Worm (Caenorhabditis elegans) whole organism, L4 larva: ENCODE results near the gene ttr-33.

Experiments
- F26F4.8 ChIP-seq: fragments of 200-800 bp; sonication (Bioruptor generic); conservative IDR thresholded peaks from 2 replicates; pipeline ENCODE4 v1.3.6; 2022; ENCODE audit warnings: missing genetic modification characterization, missing compliant biosample characterization
- F44E2.7 ChIP-seq: fragments of 200-800 bp; sonication (Bioruptor generic); IDR thresholded peaks from 2 replicates; pipeline ENCODE4 v2.1.2; 2022; ENCODE audit warnings: missing genetic modification characterization, missing compliant biosample characterization
- F49E8.2 ChIP-seq: sonication (generic microtip); optimal IDR thresholded peaks from 2 replicates; lab custom pipeline; 2016; ENCODE audit warnings: missing compliant biosample characterization, mild to moderate bottlenecking, missing genetic modification characterization, borderline replicate concordance
- R02D3.7 ChIP-seq: fragments of 150-350 bp; sonication (generic microtip); optimal IDR thresholded peaks from 3 replicates; lab custom pipeline; 2014; ENCODE audit warnings: missing biosample characterization, missing genetic modification characterization
- Y48G9A.11 ChIP-seq: fragments of 200-800 bp; sonication (Bioruptor generic); IDR thresholded peaks from 2 replicates; pipeline ENCODE4 v1.3.6; 2022; ENCODE audit warnings: missing genetic modification reagents, missing genetic modification characterization, missing compliant biosample characterization
- Y75B8A.6 ChIP-seq: fragments of 200-800 bp; sonication (Bioruptor generic); IDR thresholded peaks from 2 replicates; pipeline ENCODE4 v1.3.6; 2022; ENCODE audit warnings: missing genetic modification reagents, missing genetic modification characterization, missing compliant biosample characterization
- ZK337.2 ChIP-seq: fragments of 200-800 bp; sonication (Bioruptor generic); IDR thresholded peaks from 2 replicates; pipeline ENCODE4 v1.3.6; 2022; ENCODE audit warnings: missing genetic modification reagents, missing genetic modification characterization, missing compliant biosample characterization
- ZK546.5 ChIP-seq, 2 experiments: sonication (generic microtip); optimal IDR thresholded peaks; 2 replicates each; lab custom pipeline; 2017; ENCODE audit warnings: missing biosample characterization in 2 of 2, missing genetic modification characterization in 2 of 2
- aha-1 ChIP-seq: fragments of 150-350 bp; peaks from one replicate; lab custom pipeline; 2014; ENCODE audit warnings: missing biosample characterization, missing genetic modification characterization
- aly-2 ChIP-seq: sonication (generic microtip); optimal IDR thresholded peaks from 2 replicates; lab custom pipeline; 2018; ENCODE audit warnings: missing biosample characterization, missing genetic modification characterization
- ama-1 ChIP-seq: fragments of 150-350 bp; optimal IDR thresholded peaks from 2 replicates; lab custom pipeline; 2014; ENCODE audit warnings: inconsistent platforms, mixed read lengths
- arid-1 ChIP-seq: fragments of 200-800 bp; sonication (Bioruptor generic); conservative IDR thresholded peaks from 2 replicates; pipeline ENCODE4 v1.3.6; 2022; ENCODE audit warnings: missing genetic modification reagents, missing genetic modification characterization, missing compliant biosample characterization
- attf-4 ChIP-seq: sonication (generic microtip); optimal IDR thresholded peaks from 3 replicates; lab custom pipeline; 2017; ENCODE audit warnings: missing biosample characterization, missing genetic modification characterization
- ceh-28 ChIP-seq: fragments of 150-350 bp; optimal IDR thresholded peaks from 2 replicates; lab custom pipeline; 2014; ENCODE audit warnings: missing biosample characterization, missing genetic modification reagents, missing genetic modification characterization
- ceh-32 ChIP-seq: sonication (generic microtip); optimal IDR thresholded peaks from 2 replicates; lab custom pipeline; 2016; ENCODE audit warnings: mild to moderate bottlenecking, missing genetic modification characterization, missing compliant biosample characterization; ENCODE audit not compliant: poor library complexity
- ceh-62 ChIP-seq: sonication (generic microtip); optimal IDR thresholded peaks from 2 replicates; lab custom pipeline; 2017; ENCODE audit warnings: missing biosample characterization, missing genetic modification characterization
- ces-1 ChIP-seq: fragments of 150-350 bp; sonication (generic microtip); optimal IDR thresholded peaks from 4 replicates; lab custom pipeline; 2014; ENCODE audit warnings: missing biosample characterization, missing genetic modification reagents, missing genetic modification characterization
- cey-2 ChIP-seq: sonication (generic microtip); optimal IDR thresholded peaks from 3 replicates; lab custom pipeline; 2017; ENCODE audit warnings: missing genetic modification characterization, mild to moderate bottlenecking, missing compliant biosample characterization, antibody characterized with exemption, borderline replicate concordance; ENCODE audit not compliant: insufficient read depth
- daf-12 ChIP-seq: fragments of 150-350 bp; optimal IDR thresholded peaks from 2 replicates; lab custom pipeline; 2014; ENCODE audit warnings: missing biosample characterization, missing genetic modification reagents, missing genetic modification characterization
- daf-16 ChIP-seq, 3 experiments: sonication (generic microtip); optimal IDR thresholded peaks; 2 replicates each; lab custom pipeline; 2016 to 2017; ENCODE audit warnings: missing genetic modification characterization in 3 of 3, missing genetic modification reagents in 3 of 3, mild to moderate bottlenecking in 2 of 3, missing compliant biosample characterization in 2 of 3, missing biosample characterization in 1 of 3, moderate library complexity in 1 of 3
- dmd-6 ChIP-seq: fragments of 200-800 bp; sonication (Bioruptor generic); IDR thresholded peaks from 2 replicates; pipeline ENCODE4 v1.3.6; 2022; ENCODE audit warnings: missing genetic modification reagents, missing genetic modification characterization, missing compliant biosample characterization
- fos-1 ChIP-seq: fragments of 150-350 bp; optimal IDR thresholded peaks from 2 replicates; lab custom pipeline; 2014; ENCODE audit warnings: missing biosample characterization, missing genetic modification characterization
- gei-8 ChIP-seq: fragments of 200-800 bp; sonication (Bioruptor generic); optimal IDR thresholded peaks from 2 replicates; lab custom pipeline; 2018; ENCODE audit warnings: mild to moderate bottlenecking, missing genetic modification characterization, missing compliant biosample characterization
- hif-1 ChIP-seq, 2 experiments: sonication (generic microtip); optimal IDR thresholded peaks; 2 replicates each; lab custom pipeline; 2016 to 2017; ENCODE audit warnings: missing compliant biosample characterization in 2 of 2, missing genetic modification characterization in 2 of 2, missing genetic modification reagents in 2 of 2, missing genotype in 2 of 2, mild to moderate bottlenecking in 1 of 2
- hlh-30 ChIP-seq: sonication (generic microtip); optimal IDR thresholded peaks from 2 replicates; lab custom pipeline; 2017; ENCODE audit warnings: antibody characterized with exemption, mild to moderate bottlenecking, missing genetic modification characterization, missing compliant biosample characterization; ENCODE audit not compliant: insufficient read depth
- hmg-1.1 ChIP-seq: fragments of 200-800 bp; sonication (Bioruptor generic); IDR thresholded peaks from 2 replicates; pipeline ENCODE4 v1.3.6; 2022; ENCODE audit warnings: missing genetic modification reagents, missing genetic modification characterization, missing compliant biosample characterization
- lin-38 ChIP-seq: fragments of 200-800 bp; sonication (Bioruptor generic); IDR thresholded peaks from 2 replicates; pipeline ENCODE4 v1.3.6; 2022; ENCODE audit warnings: missing genetic modification reagents, missing genetic modification characterization, missing compliant biosample characterization
- lin-39 ChIP-seq: fragments of 150-350 bp; optimal IDR thresholded peaks from 2 replicates; lab custom pipeline; 2014; ENCODE audit warnings: missing biosample characterization, missing genetic modification reagents, missing genetic modification characterization
- lir-3 ChIP-seq: sonication (generic microtip); optimal IDR thresholded peaks from 2 replicates; lab custom pipeline; 2016; ENCODE audit warnings: mild to moderate bottlenecking, missing genetic modification characterization, missing compliant biosample characterization
- mdl-1 ChIP-seq, 2 experiments: fragments of 150-350 bp in 1 of 2; sonication (generic microtip) in 1 of 2; optimal IDR thresholded peaks; 2 replicates each; lab custom pipeline; 2014 to 2017; ENCODE audit warnings: missing biosample characterization in 2 of 2, missing genetic modification characterization in 2 of 2
- mdt-29 ChIP-seq: fragments of 200-800 bp; sonication (Bioruptor generic); IDR thresholded peaks from 2 replicates; pipeline ENCODE4 v1.3.6; 2022; ENCODE audit warnings: missing genetic modification reagents, missing genetic modification characterization, missing compliant biosample characterization
- nhr-11 ChIP-seq: fragments of 150-350 bp; optimal IDR thresholded peaks from 2 replicates; lab custom pipeline; 2014; ENCODE audit warnings: missing biosample characterization, missing genetic modification characterization
- nhr-28 ChIP-seq: fragments of 150-350 bp; optimal IDR thresholded peaks from 2 replicates; lab custom pipeline; 2014; ENCODE audit warnings: missing biosample characterization, missing genetic modification characterization
- pha-4 ChIP-seq, 2 experiments: fragments of 150-350 bp in 1 of 2; fragments of 200-800 bp in 1 of 2; sonication (Bioruptor generic) in 1 of 2; IDR thresholded peaks in 1 of 2; optimal IDR thresholded peaks in 1 of 2; 2 replicates each; pipeline versions ENCODE4 v1.3.6 to Lab custom; 2014 to 2022; ENCODE audit warnings: missing genetic modification characterization in 2 of 2, missing genetic modification reagents in 2 of 2, missing biosample characterization in 1 of 2, missing compliant biosample characterization in 1 of 2
- pqm-1 ChIP-seq: sonication (generic microtip); optimal IDR thresholded peaks from 2 replicates; lab custom pipeline; 2017; ENCODE audit warnings: missing biosample characterization, missing genetic modification characterization
- sdz-12 ChIP-seq: fragments of 200-800 bp; sonication (Bioruptor generic); optimal IDR thresholded peaks from 2 replicates; lab custom pipeline; 2018; ENCODE audit warnings: mild to moderate bottlenecking, missing genetic modification characterization, missing compliant biosample characterization
- snpc-1.2 ChIP-seq: fragments of 200-800 bp; sonication (Bioruptor generic); IDR thresholded peaks from 2 replicates; pipeline ENCODE4 v1.3.6; 2022; ENCODE audit warnings: missing genetic modification reagents, missing genetic modification characterization, missing compliant biosample characterization
- spr-1 ChIP-seq: sonication (generic microtip); optimal IDR thresholded peaks from 2 replicates; lab custom pipeline; 2016; ENCODE audit warnings: mild to moderate bottlenecking, missing genetic modification characterization, missing compliant biosample characterization
- tra-1 ChIP-seq: fragments of 200-800 bp; sonication (Bioruptor generic); IDR thresholded peaks from 2 replicates; pipeline ENCODE4 v1.3.6; 2022; ENCODE audit warnings: missing genetic modification reagents, missing genetic modification characterization, missing compliant biosample characterization
- unc-62 ChIP-seq, 3 experiments: fragments of 150-350 bp in 1 of 3; sonication (generic microtip); optimal IDR thresholded peaks in 2 of 3; peaks in 1 of 3; 1 replicate in 1 of 3; 2 replicates in 2 of 3; lab custom pipeline; 2014 to 2017; ENCODE audit warnings: missing biosample characterization in 3 of 3, missing genetic modification characterization in 3 of 3, missing genetic modification reagents in 3 of 3, missing genotype in 1 of 3
- zag-1 ChIP-seq: fragments of 150-350 bp; optimal IDR thresholded peaks from 2 replicates; lab custom pipeline; 2014; ENCODE audit warnings: missing biosample characterization, missing genetic modification characterization
- zfp-2 ChIP-seq: sonication (generic microtip); optimal IDR thresholded peaks from 2 replicates; lab custom pipeline; 2016; ENCODE audit warnings: mild to moderate bottlenecking, missing genetic modification characterization, missing compliant biosample characterization

Gene ttr-33

DNA sequence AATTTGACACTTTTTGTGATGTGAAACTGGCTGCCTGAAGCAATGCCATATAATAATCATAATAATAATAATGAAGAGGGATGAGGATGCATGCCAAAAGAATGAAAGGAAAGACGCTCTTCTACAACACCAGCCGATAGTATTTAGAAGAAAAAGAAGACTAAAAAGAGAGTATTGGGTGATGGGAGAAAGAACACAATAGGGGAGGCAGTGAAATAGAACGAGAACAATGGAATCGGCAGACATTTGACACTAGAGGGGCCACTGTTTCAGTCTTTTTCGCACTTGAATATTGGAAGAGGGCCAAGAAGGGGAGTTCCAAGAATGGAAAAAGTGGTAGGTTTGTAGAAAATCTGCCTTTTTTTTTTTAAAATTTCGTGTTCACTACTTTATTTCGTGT, 9.5 kb upstream of the ttr-33 start, which contains the start of gene memo-1:
TSS of gene memo-1 (minus strand) at position 2 of the 400 bp plus-strand sequence.
- TF ChIP-seq hlh-30 (tag; lab: Kevin White, UChicago) (no peak), unc-62 (GFP tag; optimal IDR thresholded peaks at IDR 0.05 in 1 of 2; lab: Kevin White, UChicago) (peak in 1 of 2 experiments; percentile 89), unc-62 (tag; optimal IDR thresholded peaks at IDR 0.05; lab: Kevin White, UChicago) (no peak), cey-2 (tag; lab: Kevin White, UChicago) (no peak), F44E2.7 (GFP tag; lab: Robert Waterston, UW) (no peak), F49E8.2 (tag; lab: Kevin White, UChicago) (no peak), pha-4 (GFP tag; IDR thresholded peaks at IDR 0.05; lab: Robert Waterston, UW) (no peak), pha-4 (tag; optimal IDR thresholded peaks at IDR 0.05; lab: Kevin White, UChicago) (no peak), ama-1 (lab: Kevin White, UChicago) (no peak), mdt-29 (GFP tag; lab: Robert Waterston, UW) (no peak), spr-1 (no peak), dmd-6 (GFP tag; lab: Robert Waterston, UW) (0 out of 2 replicates have a peak, but pooled peaks have one; percentile 9), gei-8 (GFP tag; lab: Kevin White, UChicago) (no peak), ceh-32 (no peak), aha-1 (tag; lab: Kevin White, UChicago) (peak; percentile 33), hif-1 (tag; optimal IDR thresholded peaks at IDR 0.05; lab: Kevin White, UChicago) (no peak), ces-1 (GFP tag; lab: Kevin White, UChicago) (no peak), lin-38 (GFP tag; lab: Robert Waterston, UW) (0 out of 2 replicates have a peak, but pooled peaks have one; percentile 17)

- TF ChIP-seq Y48G9A.11 = no peak
- TF ChIP-seq daf-16 (GFP tag; optimal IDR thresholded peaks at IDR 0.05; lab: Kevin White, UChicago) = no peak
- no peak for TF ChIP-seq daf-16 (tag; optimal IDR thresholded peaks at IDR 0.05; lab: Kevin White, UChicago)
- no peak for TF ChIP-seq zfp-2
- no peak for TF ChIP-seq ceh-28 (tag; lab: Kevin White, UChicago)
- no peak for TF ChIP-seq lin-39
- TF ChIP-seq hmg-1.1 (GFP tag; lab: Robert Waterston, UW) = no peak
- TF ChIP-seq aha-1 (tag; lab: Kevin White, UChicago) = no peak
- TF ChIP-seq ZK546.5 (tag; optimal IDR thresholded peaks at IDR 0.05; lab: Kevin White, UChicago) = no peak
- TF ChIP-seq pqm-1 = no peak
- no peak for TF ChIP-seq lir-3 (tag; lab: Kevin White, UChicago)
- no peak for TF ChIP-seq F26F4.8 (GFP tag; lab: Robert Waterston, UW)
- no peak for TF ChIP-seq R02D3.7 (tag; lab: Kevin White, UChicago)
- no peak for TF ChIP-seq Y75B8A.6
- TF ChIP-seq ceh-62 (tag; lab: Kevin White, UChicago) = no peak
- TF ChIP-seq nhr-11 (tag; lab: Kevin White, UChicago) = no peak
- TF ChIP-seq spr-1 = no peak
- TF ChIP-seq tra-1 (GFP tag; lab: Robert Waterston, UW) = no peak
- TF ChIP-seq fos-1 (tag; lab: Kevin White, UChicago) = no peak
- no peak for TF ChIP-seq zag-1 (tag; lab: Kevin White, UChicago)
Observed at ce11 chrV:7842228-7842627, 4.5 kb upstream of the ttr-33 start, which contains the start of gene grd-8. TSS of gene grd-8 (plus strand) at chrV:7842528.

- TF ChIP-seq ama-1 (lab: Kevin White, UChicago) (no peak), hlh-30 (tag; lab: Kevin White, UChicago) (no peak)
Observed at ce11 chrV:7839485-7839884, 1.8 kb upstream of the ttr-33 start, which contains the start of gene C37C3.12. TSS of gene C37C3.12 (minus strand) at chrV:7839585.

ce11 chrV:7836911-7837310, 798 bp downstream of the ttr-33 start, which contains the start of gene txt-5:
TSS of gene txt-5 (minus strand) at chrV:7837134.
- no peak for TF ChIP-seq ceh-28 (tag; lab: Kevin White, UChicago)
- TF ChIP-seq aly-2 (tag; lab: Kevin White, UChicago) = no peak
- no peak for TF ChIP-seq ces-1 (GFP tag; lab: Kevin White, UChicago)
- no peak for TF ChIP-seq pha-4 (GFP tag; IDR thresholded peaks at IDR 0.05; lab: Robert Waterston, UW)
- no peak for TF ChIP-seq pha-4 (tag; optimal IDR thresholded peaks at IDR 0.05; lab: Kevin White, UChicago)
- peak; percentile 46 for TF ChIP-seq nhr-28 (tag; lab: Kevin White, UChicago)
- no peak for TF ChIP-seq fos-1 (tag; lab: Kevin White, UChicago)
- TF ChIP-seq Y48G9A.11 = no peak
- peak in 1 of 2 experiments; percentile 46 for TF ChIP-seq mdl-1 (tag; optimal IDR thresholded peaks at IDR 0.05; lab: Kevin White, UChicago)
- no peak for TF ChIP-seq nhr-11 (tag; lab: Kevin White, UChicago)
- no peak for TF ChIP-seq snpc-1.2
- TF ChIP-seq cey-2 (tag; lab: Kevin White, UChicago) = no peak
- TF ChIP-seq aha-1 (tag; lab: Kevin White, UChicago) = no peak
- no peak for TF ChIP-seq sdz-12
- no peak for TF ChIP-seq daf-16 (GFP tag; optimal IDR thresholded peaks at IDR 0.05; lab: Kevin White, UChicago)
- no peak for TF ChIP-seq daf-16 (tag; optimal IDR thresholded peaks at IDR 0.05; lab: Kevin White, UChicago)
- no peak for TF ChIP-seq R02D3.7 (tag; lab: Kevin White, UChicago)
- TF ChIP-seq ZK337.2 (GFP tag; lab: Robert Waterston, UW) = no peak
- no peak for TF ChIP-seq attf-4
- no peak for TF ChIP-seq arid-1 (GFP tag; lab: Robert Waterston, UW)
- TF ChIP-seq daf-12 = no peak
- no peak for TF ChIP-seq spr-1
